Worm (Caenorhabditis elegans): Measurements from ENCODE around the gene scl-5.

- no peak for TF ChIP-seq nhr-12 (tag; optimal IDR thresholded peaks at IDR 0.05)
- TF ChIP-seq unc-62 (GFP tag; optimal IDR thresholded peaks at IDR 0.05): peak; percentile 33
- no peak for TF ChIP-seq ztf-11 (tag; optimal IDR thresholded peaks at IDR 0.05)
- no peak for TF ChIP-seq elt-3 (tag; optimal IDR thresholded peaks at IDR 0.05)
- TF ChIP-seq nhr-2 (tag; optimal IDR thresholded peaks at IDR 0.05): no peak
- no peak for TF ChIP-seq unc-39 (tag; optimal IDR thresholded peaks at IDR 0.05)
- TF ChIP-seq nhr-237 (tag; optimal IDR thresholded peaks at IDR 0.05): no peak
These were observed 27.0 kb upstream of the scl-5 start for ce11 chrIV:13036835-13037234.
